Worm (Caenorhabditis elegans) whole organism, L4 larva: ENCODE data around the gene scl-15.

Experiments
- D1046.2 ChIP-seq: fragments of 200-800 bp; sonication (Bioruptor generic); IDR thresholded peaks from 2 replicates; pipeline ENCODE4 v1.3.6; 2022; ENCODE audit warnings: missing genetic modification characterization, missing compliant biosample characterization
- F10B5.3 ChIP-seq: sonication (generic microtip); optimal IDR thresholded peaks from 2 replicates; lab custom pipeline; 2016; ENCODE audit warnings: mild to moderate bottlenecking, missing genetic modification characterization, missing compliant biosample characterization
- F49E8.2 ChIP-seq: sonication (generic microtip); optimal IDR thresholded peaks from 2 replicates; lab custom pipeline; 2016; ENCODE audit warnings: missing compliant biosample characterization, mild to moderate bottlenecking, missing genetic modification characterization, borderline replicate concordance
- Y5F2A.4 ChIP-seq: fragments of 200-800 bp; sonication (Bioruptor generic); optimal IDR thresholded peaks from 2 replicates; lab custom pipeline; 2018; ENCODE audit warnings: mild to moderate bottlenecking, missing genetic modification characterization, missing compliant biosample characterization
- arid-1 ChIP-seq: fragments of 200-800 bp; sonication (Bioruptor generic); conservative IDR thresholded peaks from 2 replicates; pipeline ENCODE4 v1.3.6; 2022; ENCODE audit warnings: missing genetic modification reagents, missing genetic modification characterization, missing compliant biosample characterization
- ceh-28 ChIP-seq: fragments of 150-350 bp; optimal IDR thresholded peaks from 2 replicates; lab custom pipeline; 2014; ENCODE audit warnings: missing biosample characterization, missing genetic modification reagents, missing genetic modification characterization
- ceh-62 ChIP-seq: sonication (generic microtip); optimal IDR thresholded peaks from 2 replicates; lab custom pipeline; 2017; ENCODE audit warnings: missing biosample characterization, missing genetic modification characterization
- daf-16 ChIP-seq, 3 experiments: sonication (generic microtip); optimal IDR thresholded peaks; 2 replicates each; lab custom pipeline; 2016 to 2017; ENCODE audit warnings: missing genetic modification characterization in 3 of 3, missing genetic modification reagents in 3 of 3, mild to moderate bottlenecking in 2 of 3, missing compliant biosample characterization in 2 of 3, missing biosample characterization in 1 of 3, moderate library complexity in 1 of 3
- dmd-6 ChIP-seq: fragments of 200-800 bp; sonication (Bioruptor generic); IDR thresholded peaks from 2 replicates; pipeline ENCODE4 v1.3.6; 2022; ENCODE audit warnings: missing genetic modification reagents, missing genetic modification characterization, missing compliant biosample characterization
- duxl-1 ChIP-seq: sonication (generic microtip); optimal IDR thresholded peaks from 2 replicates; lab custom pipeline; 2016; ENCODE audit warnings: mild to moderate bottlenecking, missing genetic modification characterization, moderate library complexity, missing compliant biosample characterization; ENCODE audit not compliant: poor library complexity
- dve-1 ChIP-seq: sonication (generic microtip); optimal IDR thresholded peaks from 2 replicates; lab custom pipeline; 2017; ENCODE audit warnings: antibody characterized with exemption, mild to moderate bottlenecking, missing genetic modification characterization, missing compliant biosample characterization; ENCODE audit not compliant: insufficient read depth
- egl-43 ChIP-seq: fragments of 200-800 bp; sonication (Bioruptor generic); IDR thresholded peaks from 2 replicates; pipeline ENCODE4 v1.3.6; 2022; ENCODE audit warnings: missing genetic modification reagents, missing genetic modification characterization, missing compliant biosample characterization
- fos-1 ChIP-seq: fragments of 150-350 bp; optimal IDR thresholded peaks from 2 replicates; lab custom pipeline; 2014; ENCODE audit warnings: missing biosample characterization, missing genetic modification characterization
- hlh-11 ChIP-seq: fragments of 200-800 bp; sonication (Bioruptor generic); optimal IDR thresholded peaks from 2 replicates; lab custom pipeline; 2018; ENCODE audit warnings: mild to moderate bottlenecking, missing genetic modification characterization, missing compliant biosample characterization
- hlh-30 ChIP-seq: sonication (generic microtip); optimal IDR thresholded peaks from 2 replicates; lab custom pipeline; 2017; ENCODE audit warnings: antibody characterized with exemption, mild to moderate bottlenecking, missing genetic modification characterization, missing compliant biosample characterization; ENCODE audit not compliant: insufficient read depth
- hmg-1.1 ChIP-seq: fragments of 200-800 bp; sonication (Bioruptor generic); IDR thresholded peaks from 2 replicates; pipeline ENCODE4 v1.3.6; 2022; ENCODE audit warnings: missing genetic modification reagents, missing genetic modification characterization, missing compliant biosample characterization
- lin-1 ChIP-seq: fragments of 200-800 bp; sonication (Bioruptor generic); IDR thresholded peaks from 2 replicates; pipeline ENCODE4 v1.3.6; 2022; ENCODE audit warnings: missing genetic modification reagents, missing genetic modification characterization, missing compliant biosample characterization
- lin-38 ChIP-seq: fragments of 200-800 bp; sonication (Bioruptor generic); IDR thresholded peaks from 2 replicates; pipeline ENCODE4 v1.3.6; 2022; ENCODE audit warnings: missing genetic modification reagents, missing genetic modification characterization, missing compliant biosample characterization
- lir-3 ChIP-seq: sonication (generic microtip); optimal IDR thresholded peaks from 2 replicates; lab custom pipeline; 2016; ENCODE audit warnings: mild to moderate bottlenecking, missing genetic modification characterization, missing compliant biosample characterization
- madf-5 ChIP-seq, 2 experiments: fragments of 200-800 bp; sonication (Bioruptor generic); IDR thresholded peaks; 2 replicates each; pipeline ENCODE4 v1.3.6; 2022; ENCODE audit warnings: missing compliant biosample characterization in 2 of 2, missing genetic modification characterization in 2 of 2
- madf-9 ChIP-seq: fragments of 200-800 bp; sonication (Bioruptor generic); conservative IDR thresholded peaks from 2 replicates; pipeline ENCODE4 v1.3.6; 2022; ENCODE audit warnings: missing genetic modification reagents, missing genetic modification characterization, missing compliant biosample characterization
- mdl-1 ChIP-seq, 2 experiments: fragments of 150-350 bp in 1 of 2; sonication (generic microtip) in 1 of 2; optimal IDR thresholded peaks; 2 replicates each; lab custom pipeline; 2014 to 2017; ENCODE audit warnings: missing biosample characterization in 2 of 2, missing genetic modification characterization in 2 of 2
- mes-2 ChIP-seq: sonication (generic microtip); optimal IDR thresholded peaks from 2 replicates; lab custom pipeline; 2016; ENCODE audit warnings: missing genotype, mild to moderate bottlenecking, missing genetic modification characterization, missing compliant biosample characterization; ENCODE audit not compliant: poor library complexity, severe bottlenecking
- nhr-11 ChIP-seq: fragments of 150-350 bp; optimal IDR thresholded peaks from 2 replicates; lab custom pipeline; 2014; ENCODE audit warnings: missing biosample characterization, missing genetic modification characterization
- nhr-25 ChIP-seq: sonication (generic microtip); optimal IDR thresholded peaks from 2 replicates; lab custom pipeline; 2017; ENCODE audit warnings: missing genetic modification characterization, mild to moderate bottlenecking, missing compliant biosample characterization, antibody characterized with exemption, moderate library complexity, borderline replicate concordance; ENCODE audit not compliant: insufficient read depth
- nhr-28 ChIP-seq: fragments of 150-350 bp; optimal IDR thresholded peaks from 2 replicates; lab custom pipeline; 2014; ENCODE audit warnings: missing biosample characterization, missing genetic modification characterization
- nhr-76 ChIP-seq: fragments of 150-350 bp; optimal IDR thresholded peaks from 2 replicates; lab custom pipeline; 2014; ENCODE audit warnings: missing biosample characterization, missing genetic modification characterization
- php-3 ChIP-seq: fragments of 200-800 bp; sonication (Bioruptor generic); IDR thresholded peaks from 2 replicates; pipeline ENCODE4 v1.3.6; 2022; ENCODE audit warnings: missing genetic modification reagents, missing genetic modification characterization, missing compliant biosample characterization
- pqm-1 ChIP-seq: sonication (generic microtip); optimal IDR thresholded peaks from 2 replicates; lab custom pipeline; 2017; ENCODE audit warnings: missing biosample characterization, missing genetic modification characterization
- tag-97 ChIP-seq: fragments of 200-800 bp; sonication (Bioruptor generic); IDR thresholded peaks from 2 replicates; pipeline ENCODE4 v1.3.6; 2022; ENCODE audit warnings: missing genetic modification characterization, missing compliant biosample characterization
- vab-7 ChIP-seq: fragments of 200-800 bp; sonication (Bioruptor generic); IDR thresholded peaks from 2 replicates; pipeline ENCODE4 v1.3.6; 2022; ENCODE audit warnings: missing genetic modification reagents, missing genetic modification characterization, missing compliant biosample characterization
- zip-11 ChIP-seq: fragments of 200-800 bp; sonication (Bioruptor generic); IDR thresholded peaks from 2 replicates; pipeline ENCODE4 v1.3.6; 2022; ENCODE audit warnings: missing genetic modification characterization, missing compliant biosample characterization

Gene scl-15

DNA sequence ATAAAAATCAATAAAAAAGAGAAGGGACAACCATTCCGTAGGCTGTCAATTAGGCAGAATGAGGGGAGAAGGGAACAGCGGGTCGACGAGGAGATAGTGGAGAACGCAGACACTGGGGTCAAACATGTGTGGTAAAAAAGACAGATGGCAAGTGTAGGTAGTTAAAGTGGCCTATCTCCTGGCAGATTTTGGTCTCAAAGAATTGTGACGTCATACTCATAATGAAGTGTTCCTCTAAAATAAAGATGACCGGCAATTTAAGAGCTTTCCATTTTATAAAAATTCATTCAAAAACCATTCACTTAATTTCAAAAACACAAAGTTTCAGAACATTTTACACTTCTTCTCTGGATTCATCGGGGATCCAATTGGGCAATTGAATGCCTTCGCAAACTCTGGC, 25.5 kb upstream of the scl-15 start:
- TF ChIP-seq dmd-6 (GFP tag; lab: Robert Waterston, UW): peak; percentile 19; the same call in 1 of the 2 replicates
- TF ChIP-seq, all 104 proteins: peak for 1; not testable (repeated sequence) for 103

DNA sequence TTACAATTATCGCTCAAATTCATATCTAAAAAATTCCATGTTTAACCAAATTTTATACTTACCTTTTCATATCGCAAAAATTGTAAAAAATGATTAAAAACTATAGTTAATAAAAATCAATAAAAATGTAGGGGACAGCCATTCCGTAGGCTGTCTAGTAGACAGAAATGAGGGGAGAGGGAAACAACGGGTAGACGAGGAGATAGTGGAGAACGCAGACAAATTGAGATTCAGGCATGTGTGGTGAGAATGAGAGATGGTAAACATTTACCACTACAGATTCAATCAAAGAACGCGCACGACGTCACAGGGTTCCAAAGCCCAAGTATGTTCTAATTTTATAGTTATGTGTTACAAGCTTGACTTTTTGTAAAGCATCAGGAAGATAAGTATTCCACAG, 19.1 kb upstream of the scl-15 start:
- no peak for TF ChIP-seq lin-1 (GFP tag; lab: Robert Waterston, UW)
- TF ChIP-seq dmd-6 (GFP tag; lab: Robert Waterston, UW): peak; percentile 30; the same call in 1 of the 2 replicates
- TF ChIP-seq arid-1 (GFP tag; lab: Robert Waterston, UW): no peak
- no peak for TF ChIP-seq daf-16 (GFP tag; optimal IDR thresholded peaks at IDR 0.05; lab: Kevin White, UChicago)
- TF ChIP-seq daf-16 (tag; optimal IDR thresholded peaks at IDR 0.05; lab: Kevin White, UChicago): peak; percentile 81
- no peak for TF ChIP-seq nhr-76
- no peak for TF ChIP-seq madf-5 (GFP tag; IDR thresholded peaks at IDR 0.05; lab: Robert Waterston, UW)
- TF ChIP-seq F10B5.3 (tag; lab: Kevin White, UChicago): no peak
- TF ChIP-seq hlh-30 (tag; lab: Kevin White, UChicago): peak; percentile 22
- TF ChIP-seq dve-1 (tag; lab: Kevin White, UChicago): peak; percentile 62
- peak; percentile 55 for TF ChIP-seq mes-2 (tag; lab: Kevin White, UChicago)
- TF ChIP-seq madf-9: no peak
- peak; percentile 93 for TF ChIP-seq duxl-1 (tag; lab: Kevin White, UChicago)
- TF ChIP-seq D1046.2 (GFP tag; lab: Robert Waterston, UW): no peak
- TF ChIP-seq egl-43 (GFP tag; lab: Robert Waterston, UW): no peak
- peak; percentile 56 for TF ChIP-seq nhr-28
- no peak for TF ChIP-seq php-3 (GFP tag; lab: Robert Waterston, UW)
- TF ChIP-seq, all 104 proteins: peak for 7

DNA sequence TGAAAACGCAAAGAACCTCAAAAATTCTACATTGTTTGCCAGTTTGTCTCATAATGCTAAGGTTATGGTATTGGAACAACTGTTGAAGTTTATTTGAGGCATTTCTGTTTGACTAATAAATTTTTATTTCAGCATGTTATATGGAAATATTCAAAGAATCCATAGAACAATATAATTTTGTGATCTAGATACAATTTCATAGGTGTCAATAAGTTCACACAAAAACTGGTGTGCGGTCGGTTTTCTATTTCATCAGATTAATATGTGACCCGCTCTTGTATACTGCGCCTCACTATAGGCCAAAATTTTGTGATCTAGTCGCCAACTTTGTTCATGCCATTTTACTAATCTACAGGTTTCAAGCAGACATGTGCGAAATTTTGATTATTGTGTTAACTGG, 15.0 kb upstream of the scl-15 start, which contains the start of gene btb-22:
Gene btb-22, plus strand, starts transcription at position 301 of the 400 bp plus-strand sequence.
- TF ChIP-seq zip-11: no peak
- TF ChIP-seq vab-7: no peak
- no peak for TF ChIP-seq nhr-11 (tag; lab: Kevin White, UChicago)
- TF ChIP-seq tag-97 (GFP tag; lab: Robert Waterston, UW): no peak
- TF ChIP-seq ceh-28: no peak
- no peak for TF ChIP-seq lin-38 (GFP tag; lab: Robert Waterston, UW)
- TF ChIP-seq ceh-62 (tag; lab: Kevin White, UChicago): no peak
- TF ChIP-seq hmg-1.1 (GFP tag; lab: Robert Waterston, UW): no peak
- no peak for TF ChIP-seq nhr-25 (tag; lab: Kevin White, UChicago)

DNA sequence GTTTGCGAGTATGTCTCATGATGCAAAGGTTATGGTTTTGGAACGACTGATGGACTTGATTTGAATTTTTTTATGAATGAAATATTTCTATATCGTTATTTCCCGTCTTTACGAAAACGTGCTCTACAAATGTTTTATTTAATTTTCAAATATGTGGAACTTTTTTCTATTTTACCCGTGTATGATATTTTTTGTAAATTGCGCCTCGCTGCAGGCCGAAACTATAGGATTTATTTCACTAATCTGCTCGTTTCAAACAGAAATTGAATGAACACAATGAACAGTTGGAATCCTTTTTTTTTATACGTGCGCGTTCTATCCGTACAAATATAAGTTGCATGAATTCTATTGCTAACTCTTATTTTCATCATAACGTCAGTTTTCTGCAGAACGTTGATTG, 13.5 kb upstream of the scl-15 start, which contains the start of gene btb-18:
Gene btb-18, plus strand, starts transcription at position 301 of the 400 bp plus-strand sequence.
- TF ChIP-seq daf-16 (GFP tag; optimal IDR thresholded peaks at IDR 0.05; lab: Kevin White, UChicago) (no peak), daf-16 (tag; optimal IDR thresholded peaks at IDR 0.05; lab: Kevin White, UChicago) (peak; percentile 50), dve-1 (tag; lab: Kevin White, UChicago) (peak; percentile 39), F49E8.2 (no peak), hlh-30 (tag; lab: Kevin White, UChicago) (no peak), mdl-1 (tag; optimal IDR thresholded peaks at IDR 0.05; lab: Kevin White, UChicago) (no peak)

DNA sequence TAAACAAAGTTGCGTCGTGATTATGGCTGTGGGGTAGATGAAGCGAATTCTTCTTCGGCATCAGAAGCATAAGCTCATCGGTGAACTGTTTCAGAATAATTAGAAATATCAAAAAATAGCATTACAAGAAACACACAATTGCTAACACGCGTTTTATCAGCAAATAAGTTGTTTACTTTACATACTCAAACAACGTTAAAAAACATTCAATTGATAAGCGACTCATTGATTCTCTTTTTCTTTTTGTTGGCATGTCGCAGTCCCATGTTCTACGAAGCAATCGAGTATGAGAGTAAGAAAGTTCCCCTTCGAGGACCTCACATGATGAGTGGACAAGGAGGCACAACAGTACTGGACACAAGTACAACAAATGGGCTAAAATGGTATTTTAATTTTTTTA, 12.2 kb upstream of the scl-15 start, which contains the start of gene btb-16:
Gene btb-16, plus strand, starts transcription at position 240 of the 400 bp plus-strand sequence.
- TF ChIP-seq dve-1 (tag; lab: Kevin White, UChicago) (peak; percentile 40), hlh-11 (tag; lab: Kevin White, UChicago) (peak; percentile 9), dmd-6 (GFP tag; lab: Robert Waterston, UW) (0 out of 2 replicates have a peak, but pooled peaks have one; percentile 13), fos-1 (tag; lab: Kevin White, UChicago) (no peak), hlh-30 (tag; lab: Kevin White, UChicago) (peak; percentile 26), lir-3 (tag; lab: Kevin White, UChicago) (no peak), Y5F2A.4 (GFP tag; lab: Kevin White, UChicago) (no peak), nhr-28 (peak; percentile 36), pqm-1 (tag; lab: Kevin White, UChicago) (peak; percentile 1), daf-16 (GFP tag; optimal IDR thresholded peaks at IDR 0.05; lab: Kevin White, UChicago) (no peak), daf-16 (tag; optimal IDR thresholded peaks at IDR 0.05; lab: Kevin White, UChicago) (peak; percentile 91)
